Worm (Caenorhabditis elegans) whole organism, early embryonic: ENCODE results near the gene fbxb-16.

Source experiments
- B0310.2 ChIP-seq: sonication (generic microtip); optimal IDR thresholded peaks from 2 replicates; lab custom pipeline; 2016; ENCODE audit warnings: mild to moderate bottlenecking, missing genetic modification characterization, missing compliant biosample characterization
- F13C5.2 ChIP-seq: sonication (generic microtip); optimal IDR thresholded peaks from 2 replicates; lab custom pipeline; 2017; ENCODE audit warnings: mild to moderate bottlenecking, missing genetic modification characterization, inconsistent platforms, missing compliant biosample characterization
- aly-1 ChIP-seq: sonication (generic microtip); optimal IDR thresholded peaks from 2 replicates; lab custom pipeline; 2016; ENCODE audit warnings: missing genetic modification characterization, missing compliant biosample characterization
- ama-1 ChIP-seq: fragments of 150-350 bp; optimal IDR thresholded peaks from 2 replicates; lab custom pipeline; 2014
- ceh-13 ChIP-seq: fragments of 200-800 bp; sonication (Bioruptor generic); optimal IDR thresholded peaks from 2 replicates; lab custom pipeline; 2018; ENCODE audit warnings: mild to moderate bottlenecking, missing genetic modification characterization, missing compliant biosample characterization
- ceh-36 ChIP-seq: sonication (generic microtip); optimal IDR thresholded peaks from 2 replicates; lab custom pipeline; 2016; ENCODE audit warnings: missing genetic modification characterization, inconsistent platforms, missing compliant biosample characterization
- ets-7 ChIP-seq: sonication (generic microtip); optimal IDR thresholded peaks from 2 replicates; lab custom pipeline; 2016; ENCODE audit warnings: missing genotype, missing genetic modification characterization, missing compliant biosample characterization
- flt-1 ChIP-seq: fragments of 200-800 bp; sonication (Bioruptor generic); IDR thresholded peaks from 2 replicates; pipeline ENCODE4 v1.3.6; 2022; ENCODE audit warnings: missing genetic modification characterization, missing compliant biosample characterization
- hmbx-1 ChIP-seq: sonication (generic microtip); optimal IDR thresholded peaks from 2 replicates; lab custom pipeline; 2016; ENCODE audit warnings: mild to moderate bottlenecking, missing genetic modification characterization, missing compliant biosample characterization
- hmg-4 ChIP-seq: fragments of 200-800 bp; sonication (Bioruptor generic); optimal IDR thresholded peaks from 2 replicates; lab custom pipeline; 2018; ENCODE audit warnings: mild to moderate bottlenecking, missing genetic modification characterization, missing compliant biosample characterization
- hnd-1 ChIP-seq: sonication (generic microtip); optimal IDR thresholded peaks from 2 replicates; lab custom pipeline; 2016; ENCODE audit warnings: missing genetic modification characterization, missing compliant biosample characterization
- pes-1 ChIP-seq: fragments of 200-800 bp; sonication (Bioruptor generic); IDR thresholded peaks from 2 replicates; pipeline ENCODE4 v1.3.6; 2022; ENCODE audit warnings: missing genetic modification reagents, missing genetic modification characterization, missing compliant biosample characterization
- scrt-1 ChIP-seq: fragments of 200-800 bp; sonication (Bioruptor generic); IDR thresholded peaks from 2 replicates; pipeline ENCODE4 v1.3.6; 2022; ENCODE audit warnings: missing genetic modification characterization, missing compliant biosample characterization
- sea-1 ChIP-seq: fragments of 200-800 bp; sonication (Bioruptor generic); conservative IDR thresholded peaks from 2 replicates; pipeline ENCODE4 v1.3.6; 2022; ENCODE audit warnings: missing genetic modification characterization, missing compliant biosample characterization
- tbx-11 ChIP-seq: fragments of 200-800 bp; sonication (Bioruptor generic); IDR thresholded peaks from 2 replicates; pipeline ENCODE4 v1.3.6; 2022; ENCODE audit warnings: missing genetic modification characterization, missing compliant biosample characterization
- tbx-37 ChIP-seq: fragments of 200-800 bp; sonication (Bioruptor generic); conservative IDR thresholded peaks from 2 replicates; pipeline ENCODE4 v1.3.6; 2022; ENCODE audit warnings: missing genetic modification reagents, missing genetic modification characterization, missing compliant biosample characterization
- tra-4 ChIP-seq: sonication (generic microtip); optimal IDR thresholded peaks from 2 replicates; lab custom pipeline; 2017; ENCODE audit warnings: missing genetic modification characterization, missing compliant biosample characterization

fbxb-16 gene

ce11 chrII:1625666-1626065, 26.0 kb downstream of the fbxb-16 start, which contains the start of gene C08E3.14:
TSS of gene C08E3.14 (plus strand) at chrII:1625966.
- TF ChIP-seq tbx-37 (GFP tag; lab: Robert Waterston, UW) = no peak
- TF ChIP-seq F13C5.2 (tag; lab: Kevin White, UChicago) = no peak
- no peak for TF ChIP-seq ceh-13 (GFP tag; lab: Kevin White, UChicago)
- no peak for TF ChIP-seq scrt-1 (GFP tag; lab: Robert Waterston, UW)
- TF ChIP-seq tra-4 (tag; lab: Kevin White, UChicago) = no peak

DNA sequence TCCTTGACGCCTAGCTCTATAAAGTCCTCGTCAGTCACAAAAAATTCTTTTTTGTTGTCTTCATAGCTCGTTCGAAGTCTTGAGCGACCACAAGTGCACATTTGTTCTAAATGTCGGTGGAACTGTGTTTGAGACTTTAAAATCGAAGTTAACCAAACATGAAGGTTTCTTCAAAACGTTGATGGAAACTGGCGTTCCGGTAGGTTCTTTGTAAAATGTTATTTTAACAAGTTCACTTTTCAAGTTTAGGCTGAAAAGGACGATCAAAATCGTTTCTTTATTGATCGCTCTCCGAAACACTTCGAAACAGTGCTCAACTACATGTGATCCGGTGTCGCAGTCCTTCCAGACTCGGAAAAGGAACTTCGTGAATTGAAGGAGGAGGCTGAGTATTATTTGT, 27.1 kb downstream of the fbxb-16 start, which contains the start of gene fbxa-160:
fbxa-160 (minus strand) TSS at position 101 of the 400 bp plus-strand sequence.
- TF ChIP-seq hmbx-1 (tag; lab: Kevin White, UChicago) = no peak
- TF ChIP-seq ceh-13 (GFP tag; lab: Kevin White, UChicago) = no peak
- no peak for TF ChIP-seq sea-1 (GFP tag; lab: Robert Waterston, UW)
- no peak for TF ChIP-seq ceh-36 (tag; lab: Kevin White, UChicago)
- no peak for TF ChIP-seq hmg-4 (GFP tag; lab: Kevin White, UChicago)
- TF ChIP-seq tbx-37 (GFP tag; lab: Robert Waterston, UW) = no peak
- TF ChIP-seq flt-1 (GFP tag; lab: Robert Waterston, UW) = no peak
- no peak for TF ChIP-seq tra-4 (tag; lab: Kevin White, UChicago)
- TF ChIP-seq B0310.2 (tag; lab: Kevin White, UChicago) = no peak
- no peak for TF ChIP-seq aly-1
- TF ChIP-seq ets-7 (tag; lab: Kevin White, UChicago) = no peak
- no peak for TF ChIP-seq F13C5.2 (tag; lab: Kevin White, UChicago)
- TF ChIP-seq pes-1 (GFP tag; lab: Robert Waterston, UW) = no peak
- no peak for TF ChIP-seq ama-1 (lab: Kevin White, UChicago)
- no peak for TF ChIP-seq tbx-11 (GFP tag; lab: Robert Waterston, UW)
- TF ChIP-seq hnd-1 = no peak
- no peak for TF ChIP-seq scrt-1 (GFP tag; lab: Robert Waterston, UW)

DNA sequence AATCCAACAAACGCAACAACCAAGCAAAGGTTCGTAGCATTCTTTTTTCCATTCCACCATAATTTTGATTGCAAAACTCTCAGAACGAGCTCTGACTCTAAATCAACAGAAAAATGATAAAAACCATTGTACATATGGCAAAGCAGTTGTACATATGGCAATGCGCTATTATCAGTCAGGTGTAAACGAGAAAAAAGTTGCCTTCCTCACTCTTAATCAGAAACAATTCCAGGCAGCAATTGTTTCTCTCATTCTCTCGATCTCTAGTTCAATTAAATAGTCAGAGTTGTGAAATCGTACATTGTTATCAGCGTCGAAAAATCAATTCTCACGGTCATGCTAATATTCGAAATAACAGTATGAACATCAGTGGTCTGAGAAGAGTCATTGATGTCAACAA, 29.9 kb downstream of the fbxb-16 start:
- no peak for TF ChIP-seq sea-1 (GFP tag; lab: Robert Waterston, UW)
- no peak for TF ChIP-seq hmbx-1 (tag; lab: Kevin White, UChicago)

DNA sequence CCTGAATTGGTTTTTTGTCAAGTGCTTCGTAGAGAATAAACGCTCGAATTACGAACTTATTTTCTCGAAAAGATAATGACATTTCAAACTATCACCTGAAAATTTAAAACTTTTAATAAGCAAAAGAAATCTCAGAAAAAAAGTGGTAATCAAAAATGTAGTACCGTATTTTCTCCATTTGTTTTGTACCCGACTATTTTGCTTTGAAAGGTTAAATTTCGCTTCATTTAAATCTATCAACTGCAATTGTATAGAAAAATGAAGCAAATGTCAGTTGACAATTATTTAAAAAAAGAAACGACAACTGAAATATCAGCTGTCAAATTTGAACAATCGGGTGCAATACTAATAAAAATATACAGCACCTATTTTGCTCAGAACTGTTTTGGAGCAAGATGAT, 30.5 kb downstream of the fbxb-16 start, which contains the start of gene fbxa-158:
fbxa-158 (minus strand) TSS at position 101 of the 400 bp plus-strand sequence.
- TF ChIP-seq hnd-1 (no peak), tbx-11 (GFP tag; lab: Robert Waterston, UW) (no peak), tbx-37 (GFP tag; lab: Robert Waterston, UW) (no peak), sea-1 (GFP tag; lab: Robert Waterston, UW) (no peak)

DNA sequence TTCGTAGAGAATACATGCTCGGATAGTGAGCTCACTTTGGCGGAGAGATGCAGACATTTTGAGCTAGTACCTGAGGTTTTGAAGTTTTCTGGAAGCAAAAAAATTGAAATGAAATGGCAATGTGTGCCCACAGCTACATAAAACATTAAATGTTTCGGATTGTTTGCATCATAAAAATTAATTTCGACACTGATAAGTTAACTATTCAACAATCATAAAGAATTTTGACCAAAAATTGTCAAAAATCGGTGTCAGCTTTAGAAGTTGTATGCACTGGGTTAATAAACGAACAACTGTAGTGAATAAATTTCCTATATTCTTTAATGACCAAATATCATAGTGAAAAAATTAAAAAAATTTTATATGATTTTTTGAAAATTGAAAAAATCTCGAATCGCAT, 32.8 kb downstream of the fbxb-16 start, which contains the start of gene fbxa-166:
fbxa-166 (minus strand) TSS at position 101 of the 400 bp plus-strand sequence.
- TF ChIP-seq F13C5.2 (tag; lab: Kevin White, UChicago) = no peak
- TF ChIP-seq B0310.2 (tag; lab: Kevin White, UChicago) = no peak
- TF ChIP-seq ets-7 (tag; lab: Kevin White, UChicago) = no peak

DNA sequence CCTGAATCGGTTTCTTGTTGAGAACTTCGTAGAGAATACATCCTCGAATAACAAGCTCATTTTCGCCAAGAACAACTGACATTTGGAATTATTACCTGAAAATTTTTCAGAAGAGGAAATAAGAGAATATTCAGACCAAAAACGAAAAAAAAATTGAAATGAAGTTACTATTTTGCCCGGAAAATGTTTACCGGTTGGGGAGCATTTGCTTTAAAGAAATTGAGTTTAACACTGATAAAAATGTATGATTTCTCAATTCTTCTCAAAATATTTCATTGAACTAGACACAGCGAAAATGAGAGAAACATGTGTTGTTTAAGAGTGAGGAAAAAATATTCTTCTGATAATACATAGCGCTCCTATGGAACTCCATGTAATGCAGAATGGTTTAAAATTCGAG, 35.3 kb downstream of the fbxb-16 start, which contains the start of gene fbxa-165:
fbxa-165 (minus strand) TSS at position 101 of the 400 bp plus-strand sequence.
- TF ChIP-seq hnd-1 (no peak), hmbx-1 (tag; lab: Kevin White, UChicago) (no peak), sea-1 (GFP tag; lab: Robert Waterston, UW) (no peak), scrt-1 (GFP tag; lab: Robert Waterston, UW) (no peak), ama-1 (lab: Kevin White, UChicago) (no peak), tbx-11 (GFP tag; lab: Robert Waterston, UW) (no peak), B0310.2 (tag; lab: Kevin White, UChicago) (no peak), aly-1 (no peak), flt-1 (GFP tag; lab: Robert Waterston, UW) (no peak), ceh-13 (GFP tag; lab: Kevin White, UChicago) (no peak), tbx-37 (GFP tag; lab: Robert Waterston, UW) (no peak), F13C5.2 (tag; lab: Kevin White, UChicago) (no peak), pes-1 (GFP tag; lab: Robert Waterston, UW) (no peak), hmg-4 (GFP tag; lab: Kevin White, UChicago) (no peak)

DNA sequence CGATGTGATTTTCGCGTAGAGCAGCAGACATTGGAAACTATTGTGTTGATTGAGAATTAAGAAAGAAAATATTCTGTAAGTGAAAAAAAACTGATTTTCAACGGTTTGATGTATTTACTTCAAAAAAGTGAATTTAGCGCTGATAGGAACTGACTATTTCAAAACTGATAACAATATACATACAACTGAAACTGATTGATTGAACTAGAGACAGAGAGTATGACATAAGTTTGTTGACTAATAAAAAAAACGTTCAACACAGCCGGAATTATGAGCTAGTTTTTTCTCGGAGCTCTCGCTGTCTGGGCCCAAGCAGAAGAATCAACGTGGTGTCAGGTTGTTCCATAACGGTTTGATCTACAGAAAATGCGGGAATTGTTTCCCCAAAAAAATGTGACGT, 37.7 kb downstream of the fbxb-16 start, which contains the start of gene fbxa-164:
fbxa-164 (minus strand) TSS at position 101 of the 400 bp plus-strand sequence.
- TF ChIP-seq aly-1 (no peak), B0310.2 (tag; lab: Kevin White, UChicago) (no peak), pes-1 (GFP tag; lab: Robert Waterston, UW) (no peak), ceh-13 (GFP tag; lab: Kevin White, UChicago) (no peak), ceh-36 (tag; lab: Kevin White, UChicago) (no peak), hnd-1 (no peak), sea-1 (GFP tag; lab: Robert Waterston, UW) (no peak), ama-1 (lab: Kevin White, UChicago) (no peak), hmbx-1 (tag; lab: Kevin White, UChicago) (no peak), scrt-1 (GFP tag; lab: Robert Waterston, UW) (no peak), tra-4 (tag; lab: Kevin White, UChicago) (no peak), ets-7 (tag; lab: Kevin White, UChicago) (no peak)

ce11 chrII:1610630-1611029, 41.1 kb downstream of the fbxb-16 start, which contains the start of gene fbxa-163:
TSS of gene fbxa-163 (minus strand) at chrII:1610730.
- TF ChIP-seq ceh-13 (GFP tag; lab: Kevin White, UChicago) (no peak), hnd-1 (no peak), tbx-37 (GFP tag; lab: Robert Waterston, UW) (no peak), ceh-36 (tag; lab: Kevin White, UChicago) (no peak), scrt-1 (GFP tag; lab: Robert Waterston, UW) (no peak), tra-4 (tag; lab: Kevin White, UChicago) (no peak), flt-1 (GFP tag; lab: Robert Waterston, UW) (no peak), pes-1 (GFP tag; lab: Robert Waterston, UW) (no peak), ama-1 (lab: Kevin White, UChicago) (no peak), aly-1 (no peak), hmg-4 (GFP tag; lab: Kevin White, UChicago) (no peak), F13C5.2 (tag; lab: Kevin White, UChicago) (no peak)
